Worm (Caenorhabditis elegans): ENCODE results near the gene acd-3.

The acd-3 gene

DNA sequence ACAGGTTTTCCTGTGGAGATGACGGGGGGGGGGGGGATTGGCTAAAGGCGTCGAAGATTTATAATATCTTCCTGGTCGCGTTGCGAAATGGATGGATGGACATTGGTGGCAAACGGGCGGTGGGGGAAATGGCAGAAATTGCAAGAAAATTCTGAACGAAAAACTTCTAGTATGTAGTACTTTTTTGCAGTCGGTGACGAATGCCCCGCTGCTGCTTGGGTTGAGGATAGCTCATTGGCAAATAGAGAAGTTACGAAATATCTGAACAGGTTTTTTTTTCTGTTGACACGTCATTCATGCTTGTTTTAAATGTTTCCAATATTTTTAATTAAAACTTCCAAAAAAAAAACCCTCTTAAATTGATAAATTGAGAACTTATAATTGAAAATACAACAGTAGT lies 29.6 kb upstream of the acd-3 start:
- TF ChIP-seq nhr-43 (tag; optimal IDR thresholded peaks at IDR 0.05; ENCODE audit: poor library complexity, severe bottlenecking) (peak; percentile 4), nhr-25 (tag; optimal IDR thresholded peaks at IDR 0.05) (peak; percentile 26), mdl-1 (tag; optimal IDR thresholded peaks at IDR 0.05) (no peak), unc-62 (GFP tag; optimal IDR thresholded peaks at IDR 0.05) (no peak), unc-39 (tag; optimal IDR thresholded peaks at IDR 0.05) (no peak), ama-1 (optimal IDR thresholded peaks at IDR 0.05) (peak; percentile 18), fkh-2 (tag; optimal IDR thresholded peaks at IDR 0.05) (no peak), lin-39 (tag; optimal IDR thresholded peaks at IDR 0.05) (peak; percentile 21), pha-4 (tag; optimal IDR thresholded peaks at IDR 0.05) (peak; percentile 18), aly-2 (tag; optimal IDR thresholded peaks at IDR 0.05) (no peak), nhr-23 (tag; optimal IDR thresholded peaks at IDR 0.05) (peak; percentile 33)

- no peak for TF ChIP-seq eor-1 (tag; optimal IDR thresholded peaks at IDR 0.05)
- no peak for TF ChIP-seq nhr-28 (tag; optimal IDR thresholded peaks at IDR 0.05)
- no peak for TF ChIP-seq fkh-2 (tag; optimal IDR thresholded peaks at IDR 0.05)
- peak; percentile 26 for TF ChIP-seq ceh-28 (tag; optimal IDR thresholded peaks at IDR 0.05)
- TF ChIP-seq snpc-4 (tag; optimal IDR thresholded peaks at IDR 0.05) = peak; percentile 35
- TF ChIP-seq nhr-43 (tag; optimal IDR thresholded peaks at IDR 0.05; ENCODE audit: poor library complexity, severe bottlenecking) = peak; percentile 22
- TF ChIP-seq egl-27 (tag; optimal IDR thresholded peaks at IDR 0.05) = no peak
- no peak for TF ChIP-seq nhr-11 (tag; optimal IDR thresholded peaks at IDR 0.05)
- no peak for TF ChIP-seq nhr-12 (tag; optimal IDR thresholded peaks at IDR 0.05)
- no peak for TF ChIP-seq ceh-16 (tag; optimal IDR thresholded peaks at IDR 0.05)
- TF ChIP-seq aly-2 (tag; optimal IDR thresholded peaks at IDR 0.05) = no peak
- no peak for TF ChIP-seq zag-1 (tag; optimal IDR thresholded peaks at IDR 0.05)
- peak; percentile 63 for TF ChIP-seq egl-5 (tag; optimal IDR thresholded peaks at IDR 0.05)
- peak; percentile 81 for TF ChIP-seq hmg-11 (tag; optimal IDR thresholded peaks at IDR 0.05)
- peak; percentile 90 for TF ChIP-seq pha-4 (tag; optimal IDR thresholded peaks at IDR 0.05)
- no peak for TF ChIP-seq fkh-10 (GFP tag; optimal IDR thresholded peaks at IDR 0.05)
- no peak for TF ChIP-seq elt-1 (tag; optimal IDR thresholded peaks at IDR 0.05)
- TF ChIP-seq nfya-1 (tag; optimal IDR thresholded peaks at IDR 0.05; ENCODE audit: insufficient read depth) = peak; percentile 80
- no peak for TF ChIP-seq nhr-67 (tag; optimal IDR thresholded peaks at IDR 0.05)
- peak; percentile 49 for TF ChIP-seq lin-15B (tag; optimal IDR thresholded peaks at IDR 0.05)
- no peak for TF ChIP-seq unc-62 (GFP tag; optimal IDR thresholded peaks at IDR 0.05)
- no peak for TF ChIP-seq lsy-12 (tag; optimal IDR thresholded peaks at IDR 0.05)
- TF ChIP-seq tbx-2 (tag; optimal IDR thresholded peaks at IDR 0.05) = peak; percentile 26
- TF ChIP-seq ztf-4 (tag; optimal IDR thresholded peaks at IDR 0.05) = no peak
- no peak for TF ChIP-seq skn-1 (tag; optimal IDR thresholded peaks at IDR 0.05)
- no peak for TF ChIP-seq daf-12 (tag; optimal IDR thresholded peaks at IDR 0.05)
- TF ChIP-seq nhr-76 (tag; optimal IDR thresholded peaks at IDR 0.05) = no peak
- TF ChIP-seq fos-1 (tag; optimal IDR thresholded peaks at IDR 0.05) = no peak
- TF ChIP-seq nhr-77 (tag; optimal IDR thresholded peaks at IDR 0.05) = no peak
- no peak for TF ChIP-seq elt-3 (tag; optimal IDR thresholded peaks at IDR 0.05)
- no peak for TF ChIP-seq sea-2 (GFP tag; optimal IDR thresholded peaks at IDR 0.05)
- peak; percentile 59 for TF ChIP-seq nhr-23 (tag; optimal IDR thresholded peaks at IDR 0.05)
- TF ChIP-seq pqm-1 (tag; optimal IDR thresholded peaks at IDR 0.05) = peak; percentile 47
- peak; percentile 26 for TF ChIP-seq mdl-1 (tag; optimal IDR thresholded peaks at IDR 0.05)
- peak; percentile 76 for TF ChIP-seq nhr-25 (tag; optimal IDR thresholded peaks at IDR 0.05)
- no peak for TF ChIP-seq ztf-11 (tag; optimal IDR thresholded peaks at IDR 0.05)
- no peak for TF ChIP-seq nhr-237 (tag; optimal IDR thresholded peaks at IDR 0.05)
- TF ChIP-seq ama-1 (optimal IDR thresholded peaks at IDR 0.05) = peak; percentile 37
- TF ChIP-seq unc-39 (tag; optimal IDR thresholded peaks at IDR 0.05) = no peak
- no peak for TF ChIP-seq R02D3.7 (tag; optimal IDR thresholded peaks at IDR 0.05)
- peak; percentile 81 for TF ChIP-seq lin-39 (tag; optimal IDR thresholded peaks at IDR 0.05)
- TF ChIP-seq elt-2 (tag; optimal IDR thresholded peaks at IDR 0.05) = peak; percentile 73
- TF ChIP-seq jun-1 (tag; optimal IDR thresholded peaks at IDR 0.05) = peak; percentile 51
- TF ChIP-seq ceh-9 (tag; optimal IDR thresholded peaks at IDR 0.05) = no peak
- no peak for TF ChIP-seq ZK546.5 (tag; optimal IDR thresholded peaks at IDR 0.05)
- TF ChIP-seq mml-1 (tag; optimal IDR thresholded peaks at IDR 0.05) = no peak
- TF ChIP-seq ceh-82 (tag; optimal IDR thresholded peaks at IDR 0.05) = no peak
Measured at ce11 chrX:14824490-14825050, 24.5 kb upstream of the acd-3 start, which contains the start of gene mbk-1. Gene mbk-1 (minus strand): TSS chrX:14824540.
